Worm (Caenorhabditis elegans): ENCODE results near the gene F59B2.12.

DNA sequence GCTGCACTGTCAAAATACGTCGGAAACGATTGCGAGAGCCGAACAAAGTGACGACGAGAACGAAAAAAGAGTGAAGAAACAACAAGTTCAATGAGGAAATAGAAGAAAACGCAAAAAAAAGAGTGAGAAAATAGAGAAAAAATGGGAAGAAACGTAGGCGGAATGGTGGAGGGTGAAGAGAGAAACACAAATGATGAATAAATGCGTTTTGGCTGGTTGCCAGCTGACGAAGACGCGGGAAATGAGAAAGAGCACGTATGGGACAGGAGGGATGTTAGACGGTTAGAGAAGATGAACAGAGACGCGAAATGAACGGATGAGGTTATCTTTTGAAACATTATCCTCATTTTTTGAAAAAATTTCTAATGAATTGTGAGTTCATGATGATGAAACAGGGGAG lies 32.4 kb upstream of the F59B2.12 start:
- TF ChIP-seq flt-1 (GFP tag; IDR thresholded peaks at IDR 0.05) = no peak
- TF ChIP-seq klf-2 (GFP tag; conservative IDR thresholded peaks at IDR 0.05) = no peak

Data from whole organism, midembryonic.